Worm (Caenorhabditis elegans) whole organism, L1 larva: ENCODE data around the gene srh-104.

Source experiments
- C16A3.4 ChIP-seq: fragments of 150-350 bp; optimal IDR thresholded peaks from 2 replicates; lab custom pipeline; 2014; ENCODE audit warnings: missing biosample characterization, missing genetic modification characterization
- C34B4.2 ChIP-seq: sonication (generic microtip); optimal IDR thresholded peaks from 2 replicates; lab custom pipeline; 2017; ENCODE audit warnings: mild to moderate bottlenecking, missing genetic modification characterization, missing compliant biosample characterization
- Y116A8C.19 ChIP-seq: sonication (generic microtip); optimal IDR thresholded peaks from 2 replicates; lab custom pipeline; 2016; ENCODE audit warnings: missing compliant biosample characterization, missing genetic modification characterization, borderline replicate concordance
- alr-1 ChIP-seq: fragments of 200-800 bp; sonication (Bioruptor generic); optimal IDR thresholded peaks from 2 replicates; lab custom pipeline; 2018; ENCODE audit warnings: borderline replicate concordance, mild to moderate bottlenecking, missing genetic modification characterization, missing compliant biosample characterization
- aly-2 ChIP-seq: fragments of 150-350 bp; optimal IDR thresholded peaks from 2 replicates; lab custom pipeline; 2014; ENCODE audit warnings: missing biosample characterization, missing genetic modification characterization
- blmp-1 ChIP-seq: fragments of 150-350 bp; optimal IDR thresholded peaks from 2 replicates; lab custom pipeline; 2014; ENCODE audit warnings: missing biosample characterization, missing genetic modification characterization
- ceh-63 ChIP-seq: fragments of 200-800 bp; sonication (Bioruptor generic); optimal IDR thresholded peaks from 2 replicates; lab custom pipeline; 2018; ENCODE audit warnings: mild to moderate bottlenecking, missing genetic modification characterization, missing compliant biosample characterization
- ceh-90 ChIP-seq: sonication (generic microtip); optimal IDR thresholded peaks from 2 replicates; lab custom pipeline; 2016; ENCODE audit warnings: missing genetic modification characterization, missing compliant biosample characterization
- dsc-1 ChIP-seq: sonication (generic microtip); optimal IDR thresholded peaks from 2 replicates; lab custom pipeline; 2016; ENCODE audit warnings: mild to moderate bottlenecking, missing genetic modification characterization, missing compliant biosample characterization
- efl-1 ChIP-seq, 4 experiments: fragments of 150-350 bp; optimal IDR thresholded peaks in 3 of 4; peaks in 1 of 4; 1 replicate in 1 of 4; 2 replicates in 3 of 4; lab custom pipeline; 2014; ENCODE audit warnings: missing biosample characterization in 2 of 4, missing genetic modification characterization in 2 of 4, missing genetic modification reagents in 2 of 4
- efl-3 ChIP-seq: fragments of 200-800 bp; sonication (Bioruptor generic); optimal IDR thresholded peaks from 2 replicates; lab custom pipeline; 2018; ENCODE audit warnings: mild to moderate bottlenecking, missing genetic modification characterization, missing compliant biosample characterization
- egl-27 ChIP-seq, 2 experiments: fragments of 150-350 bp in 1 of 2; sonication (generic microtip); optimal IDR thresholded peaks; 3 replicates each; lab custom pipeline; 2017 to 2018; ENCODE audit warnings: missing biosample characterization in 2 of 2, missing genetic modification characterization in 2 of 2, missing genetic modification reagents in 2 of 2
- elt-2 ChIP-seq: sonication (generic microtip); optimal IDR thresholded peaks from 2 replicates; lab custom pipeline; 2016; ENCODE audit warnings: missing genetic modification characterization, mild to moderate bottlenecking, inconsistent platforms, missing compliant biosample characterization, missing genetic modification reagents
- elt-3 ChIP-seq, 6 experiments: fragments of 150-350 bp in 1 of 6; sonication (generic microtip); optimal IDR thresholded peaks; 2 replicates each; lab custom pipeline; 2017 to 2018; ENCODE audit warnings: missing biosample characterization in 6 of 6, missing genetic modification characterization in 6 of 6, inconsistent platforms in 1 of 6
- fkh-10 ChIP-seq: sonication (generic microtip); optimal IDR thresholded peaks from 2 replicates; lab custom pipeline; 2017; ENCODE audit warnings: missing biosample characterization, missing genetic modification reagents, missing genetic modification characterization
- fos-1 ChIP-seq: fragments of 150-350 bp; optimal IDR thresholded peaks from 2 replicates; lab custom pipeline; 2014; ENCODE audit warnings: missing biosample characterization, missing genetic modification characterization
- grh-1 ChIP-seq: fragments of 200-800 bp; sonication (Bioruptor generic); IDR thresholded peaks from 2 replicates; pipeline ENCODE4 v1.3.6; 2022; ENCODE audit warnings: missing genetic modification reagents, missing genetic modification characterization, missing compliant biosample characterization
- hlh-4 ChIP-seq: sonication (generic microtip); optimal IDR thresholded peaks from 2 replicates; lab custom pipeline; 2016; ENCODE audit warnings: mild to moderate bottlenecking, missing genetic modification characterization, missing compliant biosample characterization
- hpl-2 ChIP-seq: fragments of 150-350 bp; optimal IDR thresholded peaks from 2 replicates; lab custom pipeline; 2014; ENCODE audit warnings: missing biosample characterization, missing genetic modification reagents, missing genetic modification characterization
- isw-1 ChIP-seq: fragments of 200-800 bp; sonication (Bioruptor generic); IDR thresholded peaks from 2 replicates; pipeline ENCODE4 v1.3.6; 2022; ENCODE audit warnings: missing genetic modification characterization, missing compliant biosample characterization
- lin-13 ChIP-seq: fragments of 150-350 bp; optimal IDR thresholded peaks from 2 replicates; lab custom pipeline; 2014; ENCODE audit warnings: missing biosample characterization, missing genetic modification reagents, missing genetic modification characterization
- lsy-2 ChIP-seq, 2 experiments: fragments of 150-350 bp; optimal IDR thresholded peaks; 2 replicates each; lab custom pipeline; 2014; ENCODE audit warnings: missing biosample characterization in 2 of 2, missing genetic modification characterization in 2 of 2
- mab-9 ChIP-seq: fragments of 200-800 bp; sonication (Bioruptor generic); IDR thresholded peaks from 2 replicates; pipeline ENCODE4 v1.3.6; 2022; ENCODE audit warnings: missing genetic modification reagents, missing genetic modification characterization, missing compliant biosample characterization
- mef-2 ChIP-seq: fragments of 150-350 bp; optimal IDR thresholded peaks from 2 replicates; lab custom pipeline; 2014; ENCODE audit warnings: missing biosample characterization, missing genetic modification characterization
- mep-1 ChIP-seq: fragments of 150-350 bp; optimal IDR thresholded peaks from 2 replicates; lab custom pipeline; 2014; ENCODE audit warnings: missing biosample characterization, missing genetic modification characterization
- nhr-19 ChIP-seq: fragments of 200-800 bp; sonication (Bioruptor generic); conservative IDR thresholded peaks from 2 replicates; pipeline ENCODE4 v1.3.6; 2022; ENCODE audit warnings: missing genetic modification characterization, missing compliant biosample characterization
- nhr-20 ChIP-seq: sonication (generic microtip); optimal IDR thresholded peaks from 2 replicates; lab custom pipeline; 2016; ENCODE audit warnings: mild to moderate bottlenecking, missing genetic modification characterization, missing compliant biosample characterization
- nhr-28 ChIP-seq: fragments of 150-350 bp; optimal IDR thresholded peaks from 2 replicates; lab custom pipeline; 2014; ENCODE audit warnings: missing biosample characterization, missing genetic modification characterization
- nhr-47 ChIP-seq: sonication (generic microtip); optimal IDR thresholded peaks from 2 replicates; lab custom pipeline; 2016; ENCODE audit warnings: mild to moderate bottlenecking, missing genetic modification characterization, moderate library complexity, missing compliant biosample characterization
- nhr-76 ChIP-seq: sonication (generic microtip); optimal IDR thresholded peaks from 2 replicates; lab custom pipeline; 2017; ENCODE audit warnings: missing biosample characterization, missing genetic modification characterization
- nhr-84 ChIP-seq: sonication (generic microtip); optimal IDR thresholded peaks from 2 replicates; lab custom pipeline; 2017; ENCODE audit warnings: missing biosample characterization, missing genetic modification characterization
- nhr-85 ChIP-seq: sonication (generic microtip); peaks from one replicate; lab custom pipeline; 2016; ENCODE audit warnings: missing genetic modification characterization, inconsistent platforms, missing compliant biosample characterization
- nhr-90 ChIP-seq: sonication (generic microtip); optimal IDR thresholded peaks from 2 replicates; lab custom pipeline; 2016; ENCODE audit warnings: mild to moderate bottlenecking, missing genetic modification characterization, missing compliant biosample characterization; ENCODE audit not compliant: poor library complexity
- pag-3 ChIP-seq: sonication (generic microtip); optimal IDR thresholded peaks from 2 replicates; lab custom pipeline; 2017; ENCODE audit warnings: missing genetic modification characterization, mild to moderate bottlenecking, missing compliant biosample characterization, antibody characterized with exemption, borderline replicate concordance; ENCODE audit not compliant: insufficient read depth
- rnt-1 ChIP-seq: sonication (generic microtip); optimal IDR thresholded peaks from 2 replicates; lab custom pipeline; 2016; ENCODE audit warnings: mild to moderate bottlenecking, missing genetic modification characterization, moderate library complexity, missing compliant biosample characterization
- snpc-4 ChIP-seq: fragments of 150-350 bp; optimal IDR thresholded peaks from 2 replicates; lab custom pipeline; 2014; ENCODE audit warnings: missing biosample characterization, missing genetic modification characterization
- snu-23 ChIP-seq: sonication (generic microtip); optimal IDR thresholded peaks from 2 replicates; lab custom pipeline; 2016; ENCODE audit warnings: missing genetic modification characterization, missing compliant biosample characterization
- sptf-1 ChIP-seq: fragments of 150-350 bp; optimal IDR thresholded peaks from 2 replicates; lab custom pipeline; 2014; ENCODE audit warnings: missing biosample characterization, missing genetic modification characterization
- swsn-7 ChIP-seq: sonication (generic microtip); optimal IDR thresholded peaks from 2 replicates; lab custom pipeline; 2016; ENCODE audit warnings: missing genetic modification characterization, missing compliant biosample characterization
- tbx-2 ChIP-seq: sonication (generic microtip); optimal IDR thresholded peaks from 2 replicates; lab custom pipeline; 2016; ENCODE audit warnings: missing genetic modification characterization, missing compliant biosample characterization
- unc-30 ChIP-seq: sonication (generic microtip); optimal IDR thresholded peaks from 2 replicates; lab custom pipeline; 2017; ENCODE audit warnings: missing biosample characterization, missing genetic modification characterization
- xbp-1 ChIP-seq: sonication (generic microtip); optimal IDR thresholded peaks from 2 replicates; lab custom pipeline; 2016; ENCODE audit warnings: missing genetic modification characterization, missing compliant biosample characterization
- zag-1 ChIP-seq: fragments of 150-350 bp; optimal IDR thresholded peaks from 2 replicates; lab custom pipeline; 2014; ENCODE audit warnings: missing biosample characterization, missing genetic modification characterization
- ztf-4 ChIP-seq: fragments of 150-350 bp; optimal IDR thresholded peaks from 2 replicates; lab custom pipeline; 2014; ENCODE audit warnings: missing biosample characterization, missing genetic modification characterization

The srh-104 gene

DNA sequence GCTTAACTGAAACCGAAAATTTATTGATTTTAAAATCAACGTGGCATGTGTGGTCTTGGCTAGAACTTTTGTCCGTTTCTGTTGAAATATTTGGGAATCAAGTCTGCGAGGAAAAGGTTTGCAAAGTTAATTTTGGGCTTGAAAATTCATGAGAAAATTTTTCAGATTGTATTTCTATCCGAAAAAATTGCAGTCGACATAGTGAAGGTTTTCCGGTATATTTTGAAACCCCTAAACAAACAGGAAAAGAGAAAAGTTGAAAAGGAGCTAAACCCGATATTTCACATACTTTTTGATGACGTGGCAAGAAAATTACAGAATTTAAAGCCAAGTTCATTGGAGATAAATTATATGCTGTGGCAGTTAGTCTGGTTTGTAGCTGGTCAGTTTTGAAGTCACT is 15.7 kb upstream of the srh-104 start, which contains the start of gene nhr-127:
Gene nhr-127, plus strand, starts transcription at position 301 of the 400 bp plus-strand sequence.
- TF ChIP-seq tbx-2 (no peak), nhr-28 (tag; lab: Kevin White, UChicago) (no peak), xbp-1 (tag; lab: Kevin White, UChicago) (no peak), aly-2 (tag; lab: Kevin White, UChicago) (no peak)

DNA sequence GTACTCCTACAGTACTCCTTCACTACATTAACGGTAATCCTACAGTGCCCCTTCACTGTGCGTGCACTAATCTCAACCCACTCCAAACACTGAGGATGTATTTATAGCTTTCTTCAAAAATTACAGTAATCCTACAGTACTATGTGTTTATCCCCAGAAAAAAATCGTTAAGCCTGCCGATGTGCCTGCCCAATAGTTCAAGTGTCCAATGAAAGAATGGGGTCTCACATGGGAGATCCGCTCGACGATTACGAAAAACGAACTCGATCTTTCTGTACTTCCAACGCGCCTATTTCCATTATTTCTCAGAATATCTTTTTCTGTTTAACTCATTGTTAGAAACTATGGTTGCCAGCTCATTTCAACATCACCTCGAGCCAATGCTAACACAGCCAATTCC is 14.2 kb upstream of the srh-104 start, which contains the start of gene nhr-218:
Gene nhr-218, plus strand, starts transcription at position 301 of the 400 bp plus-strand sequence.
- no peak for TF ChIP-seq grh-1 (GFP tag; lab: Robert Waterston, UW)
- TF ChIP-seq blmp-1 (tag; lab: Kevin White, UChicago) = no peak

DNA sequence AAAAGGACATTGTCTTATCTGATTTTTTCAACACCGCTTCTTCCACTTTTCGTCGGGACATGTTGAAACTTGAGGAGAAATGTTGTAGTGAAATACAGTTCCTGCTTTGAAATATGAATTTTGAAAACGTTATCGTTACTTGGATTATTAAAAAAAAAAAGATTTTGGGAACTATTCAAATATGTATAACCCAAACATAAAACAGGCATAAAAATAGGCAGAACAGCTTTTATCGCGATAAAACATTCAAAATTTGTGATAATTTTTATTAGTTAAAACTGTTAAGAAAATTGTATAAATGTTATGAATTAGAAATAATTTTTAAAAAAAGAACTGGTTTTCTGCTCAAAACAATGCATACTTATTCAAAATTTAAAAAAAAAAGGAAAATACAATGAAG is 12.4 kb upstream of the srh-104 start, which contains the start of gene bgnt-1.3:
Gene bgnt-1.3, minus strand, starts transcription at position 101 of the 400 bp plus-strand sequence.
- TF ChIP-seq ztf-4 (tag; lab: Kevin White, UChicago) (no peak), nhr-84 (tag; lab: Kevin White, UChicago) (no peak), fkh-10 (GFP tag; lab: Kevin White, UChicago) (no peak), nhr-20 (no peak), hpl-2 (GFP tag; lab: Kevin White, UChicago) (no peak), grh-1 (GFP tag; lab: Robert Waterston, UW) (no peak), mep-1 (tag; lab: Kevin White, UChicago) (no peak), C16A3.4 (tag; lab: Kevin White, UChicago) (no peak), pag-3 (tag; lab: Kevin White, UChicago) (no peak), egl-27 (tag; optimal IDR thresholded peaks at IDR 0.05; lab: Kevin White, UChicago) (no peak), nhr-76 (tag; lab: Kevin White, UChicago) (no peak), elt-2 (tag; lab: Kevin White, UChicago) (no peak), swsn-7 (no peak), mef-2 (tag; lab: Kevin White, UChicago) (no peak), unc-30 (no peak), snpc-4 (tag; lab: Kevin White, UChicago) (no peak), snu-23 (GFP tag; lab: Kevin White, UChicago) (no peak), fos-1 (tag; lab: Kevin White, UChicago) (no peak), nhr-90 (no peak)

DNA sequence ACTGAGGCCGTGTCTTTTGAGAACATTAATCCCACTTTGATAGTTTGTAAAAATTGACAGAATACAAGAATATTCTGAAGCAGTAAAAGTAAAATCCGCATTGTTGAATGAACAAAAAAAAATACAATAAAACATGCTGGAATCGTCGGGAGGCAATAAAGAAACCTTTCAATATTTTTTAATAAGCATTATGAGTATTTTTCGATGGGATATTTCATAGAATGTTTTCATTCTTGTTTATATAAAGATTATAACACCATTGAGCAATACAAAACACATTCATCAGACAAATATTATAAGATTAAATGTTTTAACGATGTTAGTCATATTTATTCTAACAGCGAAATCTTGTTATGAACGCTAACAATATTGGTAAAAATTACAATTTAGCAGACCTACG is 9.7 kb upstream of the srh-104 start, which contains the start of gene gcy-20:
Gene gcy-20, minus strand, starts transcription at position 101 of the 400 bp plus-strand sequence.
- TF ChIP-seq zag-1 (no peak), nhr-19 (no peak), hlh-4 (tag; lab: Kevin White, UChicago) (no peak), nhr-20 (no peak), nhr-85 (no peak), Y116A8C.19 (tag; lab: Kevin White, UChicago) (no peak), elt-3 (tag; optimal IDR thresholded peaks at IDR 0.05; lab: Kevin White, UChicago) (no peak), efl-3 (no peak), mef-2 (tag; lab: Kevin White, UChicago) (no peak), sptf-1 (tag; lab: Kevin White, UChicago) (no peak), alr-1 (tag; lab: Kevin White, UChicago) (no peak), isw-1 (GFP tag; lab: Robert Waterston, UW) (no peak)

DNA sequence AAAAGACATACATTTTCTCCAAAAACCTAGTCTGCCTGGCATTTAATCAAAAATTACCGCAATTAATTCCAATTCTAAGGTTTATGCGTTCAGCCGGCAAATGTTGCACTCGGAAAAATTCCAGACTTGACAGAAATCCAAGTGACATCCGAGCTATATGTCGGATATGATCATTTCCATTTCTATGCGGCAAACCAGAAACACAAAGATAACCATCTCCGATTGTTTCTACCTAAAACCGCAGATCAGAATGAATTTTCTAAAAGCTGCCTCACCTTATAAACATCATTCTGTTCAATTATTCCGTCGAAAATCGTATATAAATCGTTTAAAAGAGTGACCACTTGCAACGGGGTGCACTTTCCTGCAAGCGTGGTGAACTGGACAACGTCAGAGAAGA is 5.1 kb upstream of the srh-104 start:
- TF ChIP-seq zag-1 = no peak
- no peak for TF ChIP-seq lsy-2 (tag; optimal IDR thresholded peaks at IDR 0.05; lab: Kevin White, UChicago)
- TF ChIP-seq efl-1 (optimal IDR thresholded peaks at IDR 0.05; lab: Kevin White, UChicago) = no peak
- no peak for TF ChIP-seq efl-1 (GFP tag; optimal IDR thresholded peaks at IDR 0.05 in 1 of 2; lab: Kevin White, UChicago)
- no peak for TF ChIP-seq lin-13
- no peak for TF ChIP-seq C34B4.2 (tag; lab: Kevin White, UChicago)
- TF ChIP-seq fkh-10 (GFP tag; lab: Kevin White, UChicago) = no peak
- no peak for TF ChIP-seq pag-3 (tag; lab: Kevin White, UChicago)
- no peak for TF ChIP-seq mab-9
- no peak for TF ChIP-seq isw-1 (GFP tag; lab: Robert Waterston, UW)
- no peak for TF ChIP-seq ceh-63 (GFP tag; lab: Kevin White, UChicago)
- no peak for TF ChIP-seq rnt-1 (tag; lab: Kevin White, UChicago)
- no peak for TF ChIP-seq dsc-1 (tag; lab: Kevin White, UChicago)
- no peak for TF ChIP-seq aly-2 (tag; lab: Kevin White, UChicago)
- TF ChIP-seq ceh-90 (tag; lab: Kevin White, UChicago) = no peak
- TF ChIP-seq nhr-47 (tag; lab: Kevin White, UChicago) = no peak
